Worm (Caenorhabditis elegans) whole organism, mixed stage, embryonic: ENCODE measurements around the gene hmt-1.
A peak's percentile ranks its signal among the peaks of the same experiment; 100 is the strongest.

Experiments used
- M03D4.4 ChIP-seq: sonication (generic microtip); optimal IDR thresholded peaks from 2 replicates; lab custom pipeline; 2017; ENCODE audit warnings: mild to moderate bottlenecking, missing genetic modification characterization, missing compliant biosample characterization
- bed-3 ChIP-seq: fragments of 200-800 bp; sonication (Bioruptor generic); optimal IDR thresholded peaks from 3 replicates; lab custom pipeline; 2018; ENCODE audit warnings: mild to moderate bottlenecking, missing genetic modification characterization, moderate library complexity, missing compliant biosample characterization
- ceh-43 ChIP-seq: fragments of 200-800 bp; sonication (Bioruptor generic); optimal IDR thresholded peaks from 2 replicates; lab custom pipeline; 2018; ENCODE audit warnings: mild to moderate bottlenecking, missing genetic modification characterization, moderate library complexity, missing compliant biosample characterization
- ceh-83 ChIP-seq: fragments of 200-800 bp; sonication (Bioruptor generic); optimal IDR thresholded peaks from 2 replicates; lab custom pipeline; 2018; ENCODE audit warnings: mild to moderate bottlenecking, missing genetic modification characterization, missing compliant biosample characterization
- ces-1 ChIP-seq: fragments of 150-350 bp; optimal IDR thresholded peaks from 2 replicates; lab custom pipeline; 2014; ENCODE audit warnings: missing biosample characterization, missing genetic modification reagents, missing genetic modification characterization
- cnd-1 ChIP-seq: fragments of 200-800 bp; sonication (Bioruptor generic); optimal IDR thresholded peaks from 2 replicates; lab custom pipeline; 2018; ENCODE audit warnings: mild to moderate bottlenecking, missing genetic modification characterization, missing compliant biosample characterization
- drap-1 ChIP-seq: fragments of 200-800 bp; sonication (Bioruptor generic); optimal IDR thresholded peaks from 3 replicates; lab custom pipeline; 2018; ENCODE audit warnings: mild to moderate bottlenecking, missing genetic modification characterization, missing compliant biosample characterization
- elt-1 ChIP-seq: sonication (generic microtip); optimal IDR thresholded peaks from 2 replicates; lab custom pipeline; 2017; ENCODE audit warnings: missing genetic modification characterization, mild to moderate bottlenecking, missing compliant biosample characterization, antibody characterized with exemption, moderate library complexity, borderline replicate concordance; ENCODE audit not compliant: insufficient read depth
- elt-3 ChIP-seq: fragments of 150-350 bp; optimal IDR thresholded peaks from 2 replicates; lab custom pipeline; 2014; ENCODE audit warnings: missing biosample characterization, missing genetic modification characterization
- flh-1 ChIP-seq: fragments of 200-800 bp; sonication (Bioruptor generic); optimal IDR thresholded peaks from 2 replicates; lab custom pipeline; 2018; ENCODE audit warnings: mild to moderate bottlenecking, missing genetic modification characterization, moderate library complexity, missing compliant biosample characterization
- ham-2 ChIP-seq: fragments of 200-800 bp; sonication (Bioruptor generic); optimal IDR thresholded peaks from 2 replicates; lab custom pipeline; 2018; ENCODE audit warnings: mild to moderate bottlenecking, missing genetic modification characterization, missing compliant biosample characterization
- hlh-1 ChIP-seq: fragments of 150-350 bp; optimal IDR thresholded peaks from 2 replicates; lab custom pipeline; 2014; ENCODE audit warnings: missing biosample characterization, missing genetic modification reagents, missing genetic modification characterization
- lin-13 ChIP-seq: fragments of 150-350 bp; optimal IDR thresholded peaks from 2 replicates; lab custom pipeline; 2014; ENCODE audit warnings: missing biosample characterization, missing genetic modification characterization
- lin-32 ChIP-seq: fragments of 200-800 bp; sonication (Bioruptor generic); optimal IDR thresholded peaks from 2 replicates; lab custom pipeline; 2018; ENCODE audit warnings: mild to moderate bottlenecking, missing genetic modification characterization, missing compliant biosample characterization
- lsy-2 ChIP-seq: fragments of 150-350 bp; optimal IDR thresholded peaks from 2 replicates; lab custom pipeline; 2014; ENCODE audit warnings: missing biosample characterization, missing genetic modification characterization
- mab-5 ChIP-seq: fragments of 150-350 bp; optimal IDR thresholded peaks from 2 replicates; lab custom pipeline; 2014; ENCODE audit warnings: missing biosample characterization, missing genetic modification characterization
- mep-1 ChIP-seq: fragments of 150-350 bp; optimal IDR thresholded peaks from 2 replicates; lab custom pipeline; 2017; ENCODE audit warnings: missing biosample characterization, missing genetic modification reagents, missing genetic modification characterization, inconsistent platforms
- mls-2 ChIP-seq: sonication (generic microtip); optimal IDR thresholded peaks from 2 replicates; lab custom pipeline; 2016; ENCODE audit warnings: mild to moderate bottlenecking, missing genetic modification characterization, moderate library complexity, missing compliant biosample characterization
- nhr-2 ChIP-seq: fragments of 150-350 bp; optimal IDR thresholded peaks from 2 replicates; lab custom pipeline; 2014; ENCODE audit warnings: missing biosample characterization, missing genetic modification characterization
- nhr-237 ChIP-seq: fragments of 150-350 bp; optimal IDR thresholded peaks from 2 replicates; lab custom pipeline; 2014; ENCODE audit warnings: missing biosample characterization, missing genetic modification characterization
- nhr-28 ChIP-seq: fragments of 150-350 bp; optimal IDR thresholded peaks from 2 replicates; lab custom pipeline; 2014; ENCODE audit warnings: missing biosample characterization, missing genetic modification characterization
- nhr-76 ChIP-seq: sonication (generic microtip); optimal IDR thresholded peaks from 2 replicates; lab custom pipeline; 2017; ENCODE audit warnings: missing biosample characterization, missing genetic modification characterization
- pha-4 ChIP-seq: fragments of 150-350 bp; optimal IDR thresholded peaks from 2 replicates; lab custom pipeline; 2018; ENCODE audit warnings: missing biosample characterization, missing genetic modification reagents, missing genetic modification characterization
- sem-2 ChIP-seq: fragments of 200-800 bp; sonication (Bioruptor generic); optimal IDR thresholded peaks from 2 replicates; lab custom pipeline; 2018; ENCODE audit warnings: mild to moderate bottlenecking, missing genetic modification characterization, missing compliant biosample characterization
- sptf-1 ChIP-seq: sonication (generic microtip); optimal IDR thresholded peaks from 2 replicates; lab custom pipeline; 2017; ENCODE audit warnings: mild to moderate bottlenecking, missing genetic modification characterization, moderate library complexity, missing compliant biosample characterization
- tbx-8 ChIP-seq: fragments of 200-800 bp; sonication (Bioruptor generic); optimal IDR thresholded peaks from 2 replicates; lab custom pipeline; 2018; ENCODE audit warnings: mild to moderate bottlenecking, missing genetic modification characterization, moderate library complexity, missing compliant biosample characterization
- unc-120 ChIP-seq: sonication (generic microtip); optimal IDR thresholded peaks from 2 replicates; lab custom pipeline; 2017; ENCODE audit warnings: missing genetic modification characterization, missing compliant biosample characterization; ENCODE audit not compliant: poor library complexity, severe bottlenecking
- unc-62 ChIP-seq: fragments of 150-350 bp; optimal IDR thresholded peaks from 2 replicates; lab custom pipeline; 2014; ENCODE audit warnings: missing biosample characterization, missing genetic modification reagents, missing genetic modification characterization
- zip-8 ChIP-seq: fragments of 150-350 bp; optimal IDR thresholded peaks from 2 replicates; lab custom pipeline; 2014; ENCODE audit warnings: missing biosample characterization, missing genetic modification characterization
- ztf-11 ChIP-seq: fragments of 150-350 bp; optimal IDR thresholded peaks from 2 replicates; lab custom pipeline; 2014; ENCODE audit warnings: missing biosample characterization, missing genetic modification characterization

The hmt-1 gene

DNA sequence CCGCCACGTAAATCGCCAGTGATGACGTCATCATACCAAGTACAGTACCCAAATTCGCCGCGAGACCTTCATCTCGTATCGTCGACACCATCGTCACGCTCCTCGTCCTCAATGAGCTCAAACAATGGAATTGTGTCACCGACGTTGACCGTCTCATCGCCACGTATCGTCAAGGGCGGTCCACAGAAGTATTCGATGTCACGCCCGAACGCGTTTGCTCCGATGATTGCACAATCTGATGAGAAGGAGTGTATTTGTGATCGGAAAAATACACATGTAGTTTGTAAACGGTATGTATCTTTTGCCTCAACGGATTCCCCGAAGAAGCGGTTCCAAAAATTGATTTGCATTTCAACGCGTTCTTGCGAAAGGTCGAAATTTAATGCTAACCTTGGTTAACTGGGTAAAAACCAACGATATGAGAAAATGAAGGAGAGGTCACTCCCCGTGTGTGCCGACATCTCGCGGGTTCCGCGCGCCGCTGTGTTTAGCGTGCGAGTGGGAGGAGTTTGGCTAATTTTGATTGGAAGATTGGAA is 9.6 kb downstream of the hmt-1 start:
- TF ChIP-seq zip-8 (peak; percentile 65), sem-2 (no peak), nhr-2 (tag; lab: Kevin White, UChicago) (peak; percentile 49), lin-13 (tag; lab: Kevin White, UChicago) (peak; percentile 37)
- TF ChIP-seq, all 35 proteins: peak for 3

DNA sequence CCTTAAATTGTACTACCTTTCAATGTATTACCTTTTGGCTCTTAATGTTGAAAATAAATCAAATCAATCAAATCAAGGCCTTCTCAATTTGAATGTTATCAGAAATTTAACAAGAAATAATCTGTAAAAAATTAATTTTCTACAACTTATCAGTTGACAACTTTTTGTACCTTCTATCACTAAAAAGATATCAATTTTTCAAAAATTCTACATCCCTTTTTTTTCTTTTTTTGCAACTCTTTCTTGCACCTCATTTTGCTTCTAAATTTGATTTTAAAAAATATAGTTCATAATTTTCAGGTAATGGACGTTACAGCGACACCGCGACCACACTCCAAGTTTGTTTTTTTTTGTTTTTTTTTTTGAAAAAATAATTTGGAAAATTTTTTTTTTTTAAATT is 11.6 kb downstream of the hmt-1 start, which contains the start of gene W09D6.5:
Gene W09D6.5 (plus strand): TSS at position 301 of the 400 bp plus-strand sequence.
- TF ChIP-seq lsy-2 (tag; lab: Kevin White, UChicago) (no peak), nhr-76 (tag; lab: Kevin White, UChicago) (no peak), sptf-1 (no peak), mls-2 (tag; lab: Kevin White, UChicago) (no peak), ceh-83 (GFP tag; lab: Kevin White, UChicago) (no peak)

DNA sequence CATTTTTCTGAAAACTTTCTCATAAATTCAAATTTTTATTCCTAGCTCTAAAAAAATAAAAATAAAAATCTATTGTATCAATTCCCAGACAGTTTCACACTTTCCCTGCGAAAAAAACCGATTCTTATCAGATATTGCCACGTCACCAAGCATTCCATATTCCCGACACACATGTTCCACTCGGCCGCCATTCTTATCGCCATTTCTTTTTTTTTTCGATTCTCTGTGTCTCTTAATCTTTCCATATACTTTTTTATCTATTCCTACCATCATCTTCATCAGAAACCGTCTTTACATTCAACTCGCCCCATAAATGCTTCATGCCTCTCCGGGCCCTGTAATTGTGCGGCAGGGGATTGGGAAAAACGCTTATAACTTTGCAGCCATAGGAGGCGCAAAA is 12.3 kb downstream of the hmt-1 start:
- TF ChIP-seq lin-13 (tag; lab: Kevin White, UChicago), result no peak
- TF ChIP-seq elt-1 (tag; lab: Kevin White, UChicago), result peak; percentile 56
- no peak for TF ChIP-seq lin-32 (GFP tag; lab: Kevin White, UChicago)
- TF ChIP-seq nhr-237 (tag; lab: Kevin White, UChicago), result no peak
- TF ChIP-seq, all 35 proteins: peak for 1

DNA sequence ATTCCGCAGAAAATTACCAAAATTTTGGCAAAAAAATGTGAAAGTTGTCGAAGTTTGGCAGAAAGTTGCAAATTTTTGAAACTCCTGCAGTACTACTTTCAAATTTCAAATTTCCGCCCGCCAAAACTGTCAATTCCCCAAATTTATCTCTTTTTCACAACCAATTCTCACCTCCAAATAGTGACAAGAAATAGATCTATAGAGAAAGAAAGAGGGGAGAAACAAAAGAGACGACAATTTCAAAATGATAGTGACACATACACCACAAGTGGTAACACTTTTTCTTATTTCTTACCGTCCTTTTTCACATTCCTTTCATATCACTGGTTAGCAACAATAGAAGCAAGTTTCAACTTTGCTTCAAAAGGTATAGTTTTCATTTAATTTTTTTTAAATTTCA is 15.8 kb downstream of the hmt-1 start:
- TF ChIP-seq unc-62 (GFP tag; lab: Kevin White, UChicago), result no peak
- TF ChIP-seq sptf-1, result no peak
- TF ChIP-seq mep-1, result no peak
- no peak for TF ChIP-seq ceh-83 (GFP tag; lab: Kevin White, UChicago)
- no peak for TF ChIP-seq lsy-2 (tag; lab: Kevin White, UChicago)

DNA sequence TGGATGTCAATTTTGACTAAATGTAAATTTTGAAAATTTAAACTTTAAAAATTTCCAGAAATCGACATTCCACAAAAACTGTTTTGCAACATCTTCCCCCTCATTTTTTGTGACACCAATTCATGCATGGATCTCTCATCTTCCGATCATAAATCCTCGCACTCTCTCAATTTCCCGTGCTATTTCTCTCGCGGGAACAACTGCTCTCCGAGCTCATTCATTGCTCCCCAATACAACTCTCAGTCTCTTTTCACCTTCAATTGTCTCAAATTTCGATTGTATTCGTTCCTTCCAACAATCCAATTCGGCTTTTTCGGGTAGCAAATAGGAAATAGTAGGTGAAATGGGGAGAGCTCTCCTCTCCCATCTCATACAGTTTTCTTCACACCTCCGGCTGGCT is 17.2 kb downstream of the hmt-1 start:
- no peak for TF ChIP-seq nhr-237 (tag; lab: Kevin White, UChicago)
- TF ChIP-seq ham-2 (GFP tag; lab: Kevin White, UChicago), result no peak
- no peak for TF ChIP-seq sem-2
- TF ChIP-seq unc-120 (tag; lab: Kevin White, UChicago), result no peak
- TF ChIP-seq nhr-76 (tag; lab: Kevin White, UChicago), result no peak
- no peak for TF ChIP-seq ceh-83 (GFP tag; lab: Kevin White, UChicago)
- TF ChIP-seq pha-4 (tag; lab: Kevin White, UChicago), result peak; percentile 10
- TF ChIP-seq M03D4.4 (tag; lab: Kevin White, UChicago), result no peak
- no peak for TF ChIP-seq cnd-1 (tag; lab: Kevin White, UChicago)
- no peak for TF ChIP-seq lin-13 (tag; lab: Kevin White, UChicago)
- TF ChIP-seq flh-1 (GFP tag; lab: Kevin White, UChicago), result no peak
- TF ChIP-seq mab-5 (tag; lab: Kevin White, UChicago), result no peak
- TF ChIP-seq hlh-1 (tag; lab: Kevin White, UChicago), result peak; percentile 60
- no peak for TF ChIP-seq ceh-43 (GFP tag; lab: Kevin White, UChicago)
- no peak for TF ChIP-seq tbx-8 (GFP tag; lab: Kevin White, UChicago)

DNA sequence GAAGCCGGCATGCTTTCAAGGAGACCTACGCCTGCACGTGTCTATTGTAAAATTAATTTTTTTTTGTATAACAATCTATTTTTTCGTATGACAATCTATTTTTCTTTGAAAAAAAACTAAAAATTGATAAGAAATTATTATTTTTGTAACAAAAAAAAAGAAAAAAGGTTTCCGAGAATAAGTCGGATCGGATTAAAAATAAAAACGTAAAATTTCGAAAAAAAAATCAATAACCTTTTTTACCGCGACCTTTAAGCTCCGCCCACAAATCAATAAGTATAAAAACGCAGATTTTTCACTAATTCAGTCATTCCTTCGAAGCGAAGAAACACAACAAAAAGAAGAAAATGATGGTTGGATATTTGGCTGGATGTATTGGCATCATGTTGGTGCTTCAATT is 20.3 kb downstream of the hmt-1 start, which contains the start of gene W09D6.4:
Gene W09D6.4 (plus strand): TSS at position 301 of the 400 bp plus-strand sequence.
- TF ChIP-seq ztf-11 (tag; lab: Kevin White, UChicago) (no peak), elt-3 (tag; lab: Kevin White, UChicago) (no peak), nhr-2 (tag; lab: Kevin White, UChicago) (no peak)

DNA sequence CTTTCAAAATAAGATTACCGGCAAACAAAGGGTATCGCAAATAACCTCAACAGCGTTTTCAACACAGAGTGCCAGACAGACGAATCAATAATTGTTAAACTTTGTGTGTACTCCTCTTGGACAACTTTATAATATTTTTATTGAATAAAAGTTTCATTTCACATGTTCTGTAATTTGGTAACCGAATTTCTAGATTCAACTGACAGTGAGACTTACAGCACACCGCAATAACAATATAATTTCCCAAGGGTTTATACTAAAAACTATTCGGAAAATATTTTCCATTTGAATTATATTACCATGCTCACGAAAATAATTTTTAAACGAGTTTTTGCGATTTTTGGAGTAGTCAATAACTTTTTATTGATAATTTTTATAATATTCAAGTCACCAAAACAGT is 22.4 kb downstream of the hmt-1 start, which contains the start of gene str-246:
Gene str-246 (plus strand): TSS at position 301 of the 400 bp plus-strand sequence.
- no peak for TF ChIP-seq M03D4.4 (tag; lab: Kevin White, UChicago)
- TF ChIP-seq unc-62 (GFP tag; lab: Kevin White, UChicago), result no peak
- no peak for TF ChIP-seq ces-1 (GFP tag; lab: Kevin White, UChicago)
- TF ChIP-seq bed-3 (GFP tag; lab: Kevin White, UChicago), result no peak
- TF ChIP-seq drap-1 (GFP tag; lab: Kevin White, UChicago), result no peak
- TF ChIP-seq mls-2 (tag; lab: Kevin White, UChicago), result no peak
- TF ChIP-seq cnd-1 (tag; lab: Kevin White, UChicago), result no peak
- no peak for TF ChIP-seq nhr-28 (tag; lab: Kevin White, UChicago)
- no peak for TF ChIP-seq mab-5 (tag; lab: Kevin White, UChicago)
- no peak for TF ChIP-seq pha-4 (tag; lab: Kevin White, UChicago)
- TF ChIP-seq, all 35 proteins: peak for 0
